Fruit fly (Drosophila melanogaster): ENCODE data around the gene TotE.

dm6 chr2L:19892450-19892849, 20.9 kb downstream of the TotE start, which contains the start of gene CG10481:
- TF ChIP-seq dsf (GFP tag; optimal IDR thresholded peaks at IDR 0.05; ENCODE audit: borderline replicate concordance) (no peak), GATAd (GFP tag; optimal IDR thresholded peaks at IDR 0.05) (no peak), Rel (GFP tag; optimal IDR thresholded peaks at IDR 0.05) (no peak), Rel (tag; optimal IDR thresholded peaks at IDR 0.05) (no peak)

All from whole organism, wandering third instar larva.